Fruit fly (Drosophila melanogaster) whole organism, pupa: Measurements from ENCODE around the gene CG15390.

Experiments
- CG13204 ChIP-seq: fragments of 200-800 bp; sonication (Bioruptor generic); optimal IDR thresholded peaks from 2 replicates; lab custom pipeline; 2018; ENCODE audit warnings: missing biosample characterization, mild to moderate bottlenecking, missing genetic modification characterization, moderate library complexity
- CG15710 ChIP-seq: fragments of 200-800 bp; sonication (Bioruptor generic); optimal IDR thresholded peaks from 2 replicates; lab custom pipeline; 2018; ENCODE audit warnings: missing biosample characterization, mild to moderate bottlenecking, missing genetic modification characterization, moderate library complexity
- CG32121 ChIP-seq: fragments of 200-800 bp; sonication (Bioruptor generic); IDR thresholded peaks from 2 replicates; pipeline ENCODE4 v1.3.6; 2022; ENCODE audit warnings: missing biosample characterization, missing genetic modification characterization
- CG34367 ChIP-seq: fragments of 200-800 bp; sonication (Bioruptor generic); optimal IDR thresholded peaks from 2 replicates; lab custom pipeline; 2018; ENCODE audit warnings: missing biosample characterization, mild to moderate bottlenecking, missing genetic modification characterization
- CG4496 ChIP-seq: fragments of 200-800 bp; sonication (Bioruptor generic); IDR thresholded peaks from 3 replicates; pipeline ENCODE4 v1.3.6; 2022; ENCODE audit warnings: missing biosample characterization, missing genetic modification characterization
- Snoo ChIP-seq: fragments of 200-800 bp; sonication (Bioruptor generic); optimal IDR thresholded peaks from 3 replicates; lab custom pipeline; 2017; ENCODE audit warnings: missing biosample characterization, mild to moderate bottlenecking, missing genetic modification characterization, inconsistent platforms

- TF ChIP-seq Snoo (tag; lab: Kevin White, UChicago) (peak; percentile 18), CG4496 (GFP tag; lab: Robert Waterston, UW) (peak; percentile 78; the same call in 2 of the 3 replicates), CG34367 (tag; lab: Kevin White, UChicago) (no peak), CG13204 (GFP tag; lab: Kevin White, UChicago) (peak; percentile 73), CG15710 (tag; lab: Kevin White, UChicago) (no peak), CG32121 (no peak; the same call in 1 of the 2 replicates)
These were observed 11.6 kb upstream of the CG15390 start for dm6 chr2L:2362808-2363394.
